Worm (Caenorhabditis elegans): ENCODE data around the gene F49E8.6.

Gene F49E8.6

DNA sequence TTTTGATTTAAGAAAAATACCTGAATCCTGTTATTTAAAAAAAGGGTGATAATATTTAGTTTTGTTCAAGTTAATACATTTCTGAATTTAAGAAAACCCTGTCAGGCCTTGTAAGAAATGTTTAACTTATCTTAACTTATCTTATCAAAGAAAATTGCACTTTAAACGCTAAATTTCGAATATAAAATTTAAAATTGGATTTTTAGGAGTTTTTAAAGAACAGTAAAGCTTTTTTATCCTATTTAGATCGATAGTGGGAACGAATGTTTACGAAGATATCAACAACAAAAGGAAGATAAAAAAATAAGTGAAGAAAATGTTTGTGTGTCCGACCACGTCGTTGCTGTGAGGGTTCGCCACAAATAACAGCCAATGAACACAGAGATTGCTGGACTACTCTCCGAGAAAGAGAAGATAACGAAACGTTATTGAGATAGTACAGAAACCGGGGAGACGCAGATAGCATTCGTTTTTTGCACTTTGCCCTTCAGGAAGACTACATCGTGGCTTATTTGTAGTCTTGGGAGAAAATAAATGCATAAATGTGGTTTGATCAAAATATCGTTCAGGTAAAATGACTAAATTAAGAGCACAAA lies 1.4 kb downstream of the F49E8.6 start, which contains the start of gene dif-1:
Gene dif-1, minus strand, starts transcription at position 51 of the 596 bp plus-strand sequence.
- no peak for TF ChIP-seq Y67H2A.10 (GFP tag; conservative IDR thresholded peaks at IDR 0.05)
- TF ChIP-seq pbrm-1 (GFP tag; IDR thresholded peaks at IDR 0.05) = 0 out of 2 replicates have a peak, but pooled peaks have one; percentile 13
- TF ChIP-seq egl-44 (GFP tag; IDR thresholded peaks at IDR 0.05) = no peak
- TF ChIP-seq ekl-4 (GFP tag; IDR thresholded peaks at IDR 0.05) = 0 out of 2 replicates have a peak, but pooled peaks have one; percentile 27
- TF ChIP-seq Y53G8AR.9 (GFP tag; conservative IDR thresholded peaks at IDR 0.05) = 0 out of 2 replicates have a peak, but pooled peaks have one; percentile 51
- 0 out of 2 replicates have a peak, but pooled peaks have one; percentile 63 for TF ChIP-seq aptf-2 (GFP tag; conservative IDR thresholded peaks at IDR 0.05)
- TF ChIP-seq rec-8 (tag; optimal IDR thresholded peaks at IDR 0.05) = no peak
- TF ChIP-seq D2030.7 (GFP tag; IDR thresholded peaks at IDR 0.05) = no peak
- TF ChIP-seq dpff-1 (tag; optimal IDR thresholded peaks at IDR 0.05) = no peak
- TF ChIP-seq F57A8.1 (GFP tag; optimal IDR thresholded peaks at IDR 0.05) = no peak
- 0 out of 2 replicates have a peak, but pooled peaks have one; percentile 7 for TF ChIP-seq madf-6 (GFP tag; IDR thresholded peaks at IDR 0.05)
- TF ChIP-seq tbp1 (GFP tag; optimal IDR thresholded peaks at IDR 0.05) = peak; percentile 19
- TF ChIP-seq hmg-1.2 (GFP tag; IDR thresholded peaks at IDR 0.05) = peak; percentile 91
- no peak for TF ChIP-seq F10E7.11 (tag; optimal IDR thresholded peaks at IDR 0.05)
- TF ChIP-seq let-607 (tag; optimal IDR thresholded peaks at IDR 0.05) = peak in 1 of 2 experiments; percentile 47
- TF ChIP-seq somi-1 (GFP tag; optimal IDR thresholded peaks at IDR 0.05) = peak; percentile 14
- no peak for TF ChIP-seq madf-10 (tag; optimal IDR thresholded peaks at IDR 0.05)
- TF ChIP-seq ztf-3 (GFP tag; optimal IDR thresholded peaks at IDR 0.05) = no peak
- TF ChIP-seq lin-40 (tag; optimal IDR thresholded peaks at IDR 0.05) = peak; percentile 34
- TF ChIP-seq C06A6.2 (GFP tag; conservative IDR thresholded peaks at IDR 0.05) = no peak
- peak; percentile 64 for TF ChIP-seq nhr-80 (tag; optimal IDR thresholded peaks at IDR 0.05)
- no peak for TF ChIP-seq attf-3 (GFP tag; conservative IDR thresholded peaks at IDR 0.05)
- no peak for TF ChIP-seq snpc-4 (GFP tag; optimal IDR thresholded peaks at IDR 0.05)
- peak in 1 of 4 experiments; percentile 43 for TF ChIP-seq snpc-4 (tag; optimal IDR thresholded peaks at IDR 0.05)
- no peak for TF ChIP-seq bed-1 (GFP tag; IDR thresholded peaks at IDR 0.05)
- no peak for TF ChIP-seq ceh-40 (GFP tag; IDR thresholded peaks at IDR 0.05)
- TF ChIP-seq attf-5 (GFP tag; optimal IDR thresholded peaks at IDR 0.05) = peak; percentile 23
- TF ChIP-seq lin-35 (GFP tag; optimal IDR thresholded peaks at IDR 0.05) = no peak
- TF ChIP-seq cebp-1 (GFP tag; IDR thresholded peaks at IDR 0.05) = no peak
- peak; percentile 53 for TF ChIP-seq cebp-1 (tag; optimal IDR thresholded peaks at IDR 0.05)

DNA sequence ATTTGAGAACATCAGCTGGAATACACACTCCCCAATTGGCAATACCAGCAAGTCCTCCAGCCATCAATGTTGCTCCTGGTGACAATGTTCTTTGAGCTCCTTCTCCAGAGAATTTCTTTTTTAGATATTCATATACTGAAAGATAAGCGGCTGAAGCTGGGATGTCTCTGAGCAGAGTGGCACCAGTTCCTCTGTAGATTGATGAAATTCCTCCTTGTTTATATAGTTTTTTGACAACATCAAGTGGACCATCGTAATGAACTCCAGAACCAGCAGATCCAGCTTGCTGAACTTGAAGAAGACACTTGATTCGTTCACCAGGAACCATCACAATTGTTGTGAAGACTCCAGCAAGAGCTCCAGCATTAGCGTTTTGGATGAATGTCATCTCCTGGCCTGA lies 2.4 kb downstream of the F49E8.6 start:
- TF ChIP-seq mcd-1 (GFP tag; IDR thresholded peaks at IDR 0.05) (no peak), repo-1 (tag; optimal IDR thresholded peaks at IDR 0.05) (no peak), ceh-58 (GFP tag; IDR thresholded peaks at IDR 0.05) (no peak), him-1 (tag; optimal IDR thresholded peaks at IDR 0.05) (no peak), nhr-179 (tag; optimal IDR thresholded peaks at IDR 0.05) (no peak)

DNA sequence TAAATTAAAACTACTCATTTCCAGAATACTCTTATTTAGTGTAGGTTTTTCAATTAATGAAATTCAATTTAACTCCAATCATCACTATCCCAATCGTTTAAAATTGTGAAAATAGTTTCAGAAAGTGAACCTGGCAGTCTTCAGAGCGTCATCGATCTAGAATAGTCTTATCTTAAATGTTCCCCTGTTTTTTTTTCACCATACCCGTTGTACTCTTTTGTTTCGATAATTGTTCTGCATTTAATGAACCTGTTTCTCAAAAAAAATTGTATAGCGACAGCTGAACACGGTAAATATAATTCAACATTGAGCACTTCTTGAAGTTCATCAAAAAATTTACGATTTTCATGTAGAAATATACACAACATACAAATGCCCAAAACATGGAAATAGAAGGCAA lies 3.2 kb downstream of the F49E8.6 start:
- TF ChIP-seq tlf-1 (GFP tag; optimal IDR thresholded peaks at IDR 0.05) (peak; percentile 16), fkh-3 (tag; optimal IDR thresholded peaks at IDR 0.05) (no peak), hrde-1 (tag; optimal IDR thresholded peaks at IDR 0.05; ENCODE audit: borderline replicate concordance) (peak; percentile 69), repo-1 (tag; optimal IDR thresholded peaks at IDR 0.05) (peak; percentile 64), Y95B8A.8 (GFP tag; IDR thresholded peaks at IDR 0.05) (peak; percentile 43; the same call in 1 of the 2 replicates), B0336.3 (GFP tag; IDR thresholded peaks at IDR 0.05) (0 out of 2 replicates have a peak, but pooled peaks have one; percentile 37), ztf-6 (GFP tag; IDR thresholded peaks at IDR 0.05) (no peak), snpc-4 (GFP tag; optimal IDR thresholded peaks at IDR 0.05) (no peak), snpc-4 (tag; optimal IDR thresholded peaks at IDR 0.05) (peak in 1 of 4 experiments; percentile 12), ZK185.1 (tag; optimal IDR thresholded peaks at IDR 0.05; ENCODE audit: poor library complexity, severe bottlenecking) (peak; percentile 35), snpc-1.3 (tag; optimal IDR thresholded peaks at IDR 0.05; ENCODE audit: insufficient read depth) (peak; percentile 3), lsl-1 (GFP tag; optimal IDR thresholded peaks at IDR 0.05) (no peak), nfyb-1 (GFP tag; IDR thresholded peaks at IDR 0.05) (0 out of 2 replicates have a peak, but pooled peaks have one; percentile 14), lin-40 (tag; optimal IDR thresholded peaks at IDR 0.05) (no peak), madf-6 (GFP tag; IDR thresholded peaks at IDR 0.05) (peak; percentile 42; the same call in 1 of the 2 replicates)

Data from whole organism, young adult.